Worm (Caenorhabditis elegans) whole organism, young adult: ENCODE measurements around the gene C06E2.9.

Source experiments
- ama-1 ChIP-seq, 3 experiments: fragments of 150-350 bp in 1 of 3; sonication (generic microtip) in 2 of 3; optimal IDR thresholded peaks; 2 replicates each; lab custom pipeline; 2014 to 2018; ENCODE audit warnings: missing biosample characterization in 2 of 3, missing genetic modification characterization in 2 of 3, missing genetic modification reagents in 2 of 3
- cebp-2 ChIP-seq: fragments of 200-800 bp; sonication (Bioruptor generic); IDR thresholded peaks from 2 replicates; pipeline ENCODE4 v1.3.6; 2022; ENCODE audit warnings: missing genetic modification characterization, missing compliant biosample characterization
- ceh-91 ChIP-seq: fragments of 200-800 bp; sonication (Bioruptor generic); IDR thresholded peaks from 2 replicates; pipeline ENCODE4 v1.3.6; 2022; ENCODE audit warnings: missing genetic modification reagents, missing genetic modification characterization, missing compliant biosample characterization
- dpff-1 ChIP-seq: sonication (generic microtip); optimal IDR thresholded peaks from 2 replicates; lab custom pipeline; 2017; ENCODE audit warnings: mild to moderate bottlenecking, missing genetic modification characterization, missing compliant biosample characterization
- hrde-1 ChIP-seq: sonication (generic microtip); optimal IDR thresholded peaks from 2 replicates; lab custom pipeline; 2016; ENCODE audit warnings: missing genetic modification characterization, mild to moderate bottlenecking, missing compliant biosample characterization, moderate library complexity, missing genotype, missing genetic modification reagents, borderline replicate concordance
- mes-4 ChIP-seq: sonication (generic microtip); optimal IDR thresholded peaks from 2 replicates; lab custom pipeline; 2016; ENCODE audit warnings: missing genotype, missing genetic modification characterization, missing compliant biosample characterization
- snpc-4 ChIP-seq, 5 experiments: fragments of 150-350 bp in 1 of 5; sonication (generic microtip) in 4 of 5; optimal IDR thresholded peaks; 2 replicates each; lab custom pipeline; 2014 to 2018; ENCODE audit warnings: missing genetic modification characterization in 5 of 5, missing biosample characterization in 3 of 5, antibody characterized with exemption in 2 of 5, mild to moderate bottlenecking in 2 of 5, missing compliant biosample characterization in 2 of 5, missing genotype in 2 of 5, moderate library complexity in 2 of 5, missing genetic modification reagents in 1 of 5
- sptf-2 ChIP-seq: fragments of 200-800 bp; sonication (Bioruptor generic); optimal IDR thresholded peaks from 2 replicates; lab custom pipeline; 2018; ENCODE audit warnings: mild to moderate bottlenecking, missing genetic modification characterization, missing compliant biosample characterization
- tlf-1 ChIP-seq: fragments of 200-800 bp; sonication (Bioruptor generic); optimal IDR thresholded peaks from 2 replicates; lab custom pipeline; 2018; ENCODE audit warnings: mild to moderate bottlenecking, missing genetic modification characterization, missing compliant biosample characterization
- ztf-18 ChIP-seq: sonication (generic microtip); optimal IDR thresholded peaks from 2 replicates; lab custom pipeline; 2016; ENCODE audit warnings: missing genotype, mild to moderate bottlenecking, missing genetic modification characterization, missing compliant biosample characterization
- ztf-26 ChIP-seq: sonication (generic microtip); optimal IDR thresholded peaks from 2 replicates; lab custom pipeline; 2017; ENCODE audit warnings: missing genetic modification characterization, missing compliant biosample characterization
- ztf-28 ChIP-seq: fragments of 200-800 bp; sonication (Bioruptor generic); IDR thresholded peaks from 2 replicates; pipeline ENCODE4 v1.3.6; 2022; ENCODE audit warnings: missing genetic modification reagents, missing genetic modification characterization, missing compliant biosample characterization

ce11 chrX:8838176-8838575 lies 22.9 kb upstream of the C06E2.9 start:
- TF ChIP-seq ztf-26 (tag; lab: Kevin White, UChicago) = no peak
- 0 out of 2 replicates have a peak, but pooled peaks have one; percentile 69 for TF ChIP-seq ztf-28 (GFP tag; lab: Robert Waterston, UW)
- TF ChIP-seq mes-4 = no peak
- TF ChIP-seq ceh-91 = 0 out of 2 replicates have a peak, but pooled peaks have one; percentile 10
- no peak for TF ChIP-seq cebp-2 (GFP tag; lab: Robert Waterston, UW)
- no peak for TF ChIP-seq tlf-1 (GFP tag; lab: Kevin White, UChicago)
- TF ChIP-seq ama-1 (optimal IDR thresholded peaks at IDR 0.05; lab: Kevin White, UChicago) = no peak
- peak; percentile 27 to 55 for TF ChIP-seq ama-1 (GFP tag; optimal IDR thresholded peaks at IDR 0.05; lab: Kevin White, UChicago)
- no peak for TF ChIP-seq hrde-1
- peak; percentile 55 for TF ChIP-seq ztf-18 (tag; lab: Kevin White, UChicago)
- TF ChIP-seq dpff-1 (tag; lab: Kevin White, UChicago) = no peak
- TF ChIP-seq sptf-2 (GFP tag; lab: Kevin White, UChicago) = no peak
- TF ChIP-seq snpc-4 (GFP tag; optimal IDR thresholded peaks at IDR 0.05; lab: Kevin White, UChicago) = peak; percentile 21
- TF ChIP-seq snpc-4 (tag; optimal IDR thresholded peaks at IDR 0.05; lab: Kevin White, UChicago) = peak in 2 of 4 experiments; percentile 42 to 64
